Fruit fly (Drosophila melanogaster) whole organism, embryonic: ENCODE measurements around the gene PIG-C.

ENCODE experiments used
- Antp ChIP-seq: fragments of 200-800 bp; sonication (Bioruptor generic); optimal IDR thresholded peaks from 3 replicates; lab custom pipeline; 2016; ENCODE audit warnings: missing biosample characterization, missing genetic modification characterization
- B-H1 ChIP-seq: fragments of 200-800 bp; sonication (Bioruptor generic); IDR thresholded peaks from 3 replicates; pipeline ENCODE4 v1.3.6; 2022; ENCODE audit warnings: missing biosample characterization, missing genetic modification characterization
- Bgb ChIP-seq: fragments of 200-800 bp; sonication (Bioruptor generic); IDR thresholded peaks from 2 replicates; pipeline ENCODE4 v1.3.6; 2022; ENCODE audit warnings: missing biosample characterization, missing genetic modification characterization; ENCODE audit not compliant: partially characterized antibody
- CG10274 ChIP-seq: fragments of 200-800 bp; sonication (Bioruptor generic); optimal IDR thresholded peaks from 3 replicates; lab custom pipeline; 2017; ENCODE audit warnings: missing biosample characterization, mild to moderate bottlenecking, missing genetic modification characterization
- CG10959 ChIP-seq: fragments of 200-800 bp; sonication (Bioruptor generic); IDR thresholded peaks from 2 replicates; pipeline ENCODE4 v1.3.6; 2022; ENCODE audit warnings: missing biosample characterization, missing genetic modification characterization
- CG11398 ChIP-seq: fragments of 200-800 bp; sonication (Bioruptor generic); optimal IDR thresholded peaks from 2 replicates; lab custom pipeline; 2016; ENCODE audit warnings: missing biosample characterization, missing genetic modification characterization
- CG12219 ChIP-seq: fragments of 200-800 bp; sonication (Bioruptor generic); optimal IDR thresholded peaks from 3 replicates; lab custom pipeline; 2018; ENCODE audit warnings: missing biosample characterization, mild to moderate bottlenecking, missing genetic modification characterization
- CG15696 ChIP-seq: fragments of 200-800 bp; sonication (Bioruptor generic); optimal IDR thresholded peaks from 2 replicates; lab custom pipeline; 2019; ENCODE audit warnings: missing biosample characterization, mild to moderate bottlenecking, missing genetic modification characterization, moderate library complexity
- CG1603 ChIP-seq: fragments of 200-800 bp; sonication (Bioruptor generic); optimal IDR thresholded peaks from 2 replicates; lab custom pipeline; 2019; ENCODE audit warnings: missing biosample characterization, mild to moderate bottlenecking, missing genetic modification characterization, moderate library complexity
- CG17359 ChIP-seq: fragments of 200-800 bp; sonication (Bioruptor generic); optimal IDR thresholded peaks from 3 replicates; lab custom pipeline; 2018; ENCODE audit warnings: missing biosample characterization, mild to moderate bottlenecking, missing genetic modification characterization, moderate library complexity
- CG18619 ChIP-seq: fragments of 200-800 bp; sonication (Bioruptor generic); optimal IDR thresholded peaks from 3 replicates; lab custom pipeline; 2017; ENCODE audit warnings: missing biosample characterization, mild to moderate bottlenecking, missing genetic modification characterization
- CG2129 ChIP-seq: fragments of 200-800 bp; sonication (Bioruptor generic); IDR thresholded peaks from 2 replicates; pipeline ENCODE4 v1.3.6; 2022; ENCODE audit warnings: missing biosample characterization, missing genetic modification characterization; ENCODE audit not compliant: partially characterized antibody
- CG2712 ChIP-seq: fragments of 200-800 bp; optimal IDR thresholded peaks from 3 replicates; lab custom pipeline; 2019; ENCODE audit warnings: missing biosample characterization, mild to moderate bottlenecking, missing genetic modification characterization, moderate library complexity
- CG30403 ChIP-seq: fragments of 200-800 bp; sonication (Bioruptor generic); optimal IDR thresholded peaks from 3 replicates; lab custom pipeline; 2016; ENCODE audit warnings: missing biosample characterization, missing genetic modification characterization
- CG43689 ChIP-seq: fragments of 200-800 bp; sonication (Bioruptor generic); IDR thresholded peaks from 2 replicates; pipeline ENCODE4 v1.3.6; 2022; ENCODE audit warnings: missing biosample characterization, missing genetic modification characterization
- CG6854 ChIP-seq: fragments of 200-800 bp; sonication (Bioruptor generic); optimal IDR thresholded peaks from 3 replicates; lab custom pipeline; 2017; ENCODE audit warnings: missing biosample characterization, mild to moderate bottlenecking, missing genetic modification characterization
- CHES-1-like ChIP-seq: fragments of 200-800 bp; sonication (Bioruptor generic); optimal IDR thresholded peaks from 2 replicates; lab custom pipeline; 2016; ENCODE audit warnings: missing biosample characterization, missing genetic modification characterization
- Camta ChIP-seq: fragments of 200-800 bp; sonication (Bioruptor generic); optimal IDR thresholded peaks from 2 replicates; lab custom pipeline; 2016; ENCODE audit warnings: missing biosample characterization, missing genetic modification characterization
- CrebB ChIP-seq: fragments of 200-800 bp; sonication (Bioruptor generic); optimal IDR thresholded peaks from 3 replicates; lab custom pipeline; 2018; ENCODE audit warnings: missing biosample characterization, mild to moderate bottlenecking, missing genetic modification characterization
- Dip2 ChIP-seq: fragments of 200-800 bp; sonication (Bioruptor generic); IDR thresholded peaks from 2 replicates; pipeline ENCODE4 v1.3.6; 2022; ENCODE audit warnings: missing biosample characterization, missing genetic modification characterization
- E2f2 ChIP-seq: fragments of 200-800 bp; sonication (Bioruptor generic); IDR thresholded peaks from 2 replicates; pipeline ENCODE4 v1.3.6; 2022; ENCODE audit warnings: missing biosample characterization, missing genetic modification characterization
- Lim3 ChIP-seq: fragments of 200-800 bp; sonication (Bioruptor generic); IDR thresholded peaks from 2 replicates; pipeline ENCODE4 v1.3.6; 2022; ENCODE audit warnings: missing biosample characterization, missing genetic modification characterization
- Ptx1 ChIP-seq: fragments of 200-800 bp; sonication (Bioruptor generic); IDR thresholded peaks from 2 replicates; pipeline ENCODE4 v1.3.6; 2022; ENCODE audit warnings: missing biosample characterization, missing genetic modification characterization
- Rx ChIP-seq: fragments of 200-800 bp; sonication (Bioruptor generic); IDR thresholded peaks from 2 replicates; pipeline ENCODE4 v1.3.6; 2022; ENCODE audit warnings: missing biosample characterization, missing genetic modification characterization
- az2 ChIP-seq: fragments of 200-800 bp; sonication (Bioruptor generic); optimal IDR thresholded peaks from 3 replicates; lab custom pipeline; 2016; ENCODE audit warnings: missing biosample characterization, missing genetic modification characterization
- br ChIP-seq: fragments of >200 bp; optimal IDR thresholded peaks from 2 replicates; lab custom pipeline; 2017
- chm ChIP-seq: fragments of 200-800 bp; sonication (Bioruptor generic); IDR thresholded peaks from 2 replicates; pipeline ENCODE4 v1.3.6; 2022; ENCODE audit warnings: missing biosample characterization, missing genetic modification characterization
- chn ChIP-seq: fragments of 200-800 bp; sonication (Bioruptor generic); optimal IDR thresholded peaks from 2 replicates; lab custom pipeline; 2016; ENCODE audit warnings: missing biosample characterization, missing genetic modification characterization
- fru ChIP-seq: fragments of >200 bp; optimal IDR thresholded peaks from 2 replicates; lab custom pipeline; 2017
- gem ChIP-seq: fragments of 200-800 bp; sonication (Bioruptor generic); optimal IDR thresholded peaks from 2 replicates; lab custom pipeline; 2019; ENCODE audit warnings: missing biosample characterization, mild to moderate bottlenecking, missing genetic modification characterization, moderate library complexity
- ind ChIP-seq: fragments of 200-800 bp; sonication (Bioruptor generic); optimal IDR thresholded peaks from 3 replicates; lab custom pipeline; 2016; ENCODE audit warnings: missing biosample characterization, missing genetic modification characterization
- insv ChIP-seq, 2 experiments: fragments of 200-800 bp; sonication (Bioruptor generic); optimal IDR thresholded peaks; 3 replicates each; lab custom pipeline; 2016 to 2018; ENCODE audit warnings: missing biosample characterization in 2 of 2, missing genetic modification characterization in 2 of 2
- lbe ChIP-seq: fragments of 200-800 bp; sonication (Bioruptor generic); optimal IDR thresholded peaks from 2 replicates; lab custom pipeline; 2016; ENCODE audit warnings: missing biosample characterization, mild to moderate bottlenecking, missing genetic modification characterization
- mam ChIP-seq: fragments of 200-800 bp; sonication (Bioruptor generic); optimal IDR thresholded peaks from 3 replicates; lab custom pipeline; 2016; ENCODE audit warnings: missing biosample characterization, missing genetic modification characterization
- nau ChIP-seq: fragments of 200-800 bp; sonication (Bioruptor generic); optimal IDR thresholded peaks from 3 replicates; lab custom pipeline; 2017; ENCODE audit warnings: missing biosample characterization, mild to moderate bottlenecking, missing genetic modification characterization, missing genetic modification reagents
- nerfin-2 ChIP-seq: fragments of 200-800 bp; sonication (Bioruptor generic); IDR thresholded peaks from 2 replicates; pipeline ENCODE4 v1.3.6; 2022; ENCODE audit warnings: missing biosample characterization, missing genetic modification characterization; ENCODE audit not compliant: partially characterized antibody
- onecut ChIP-seq: fragments of 200-800 bp; sonication (Bioruptor generic); IDR thresholded peaks from 2 replicates; pipeline ENCODE4 v1.3.6; 2022; ENCODE audit warnings: missing biosample characterization, missing genetic modification characterization
- pb ChIP-seq: fragments of 200-800 bp; sonication (Bioruptor generic); optimal IDR thresholded peaks from 3 replicates; lab custom pipeline; 2016; ENCODE audit warnings: missing biosample characterization, missing genetic modification characterization
- phol ChIP-seq: fragments of 200-800 bp; sonication (Bioruptor generic); optimal IDR thresholded peaks from 3 replicates; lab custom pipeline; 2018; ENCODE audit warnings: missing biosample characterization, mild to moderate bottlenecking, missing genetic modification characterization, moderate library complexity
- prd ChIP-seq, 3 experiments: fragments of >200 bp in 2 of 3; fragments of 200-800 bp in 1 of 3; sonication (Bioruptor generic) in 1 of 3; optimal IDR thresholded peaks in 2 of 3; IDR thresholded peaks in 1 of 3; 2 replicates in 2 of 3; 3 replicates in 1 of 3; pipeline versions ENCODE4 v1.3.6 to Lab custom; 2017 to 2022; ENCODE audit warnings: missing biosample characterization in 1 of 3, missing genetic modification characterization in 1 of 3
- pzg ChIP-seq: fragments of 200-800 bp; sonication (Bioruptor generic); optimal IDR thresholded peaks from 3 replicates; lab custom pipeline; 2018; ENCODE audit warnings: missing biosample characterization, mild to moderate bottlenecking, missing genetic modification characterization, moderate library complexity
- seq ChIP-seq: fragments of 200-800 bp; sonication (Bioruptor generic); IDR thresholded peaks from 2 replicates; pipeline ENCODE4 v1.3.6; 2022; ENCODE audit warnings: missing biosample characterization, missing genetic modification characterization
- sob ChIP-seq: fragments of 200-800 bp; sonication (Bioruptor generic); IDR thresholded peaks from 2 replicates; pipeline ENCODE4 v1.3.6; 2022; ENCODE audit warnings: missing biosample characterization, missing genetic modification characterization
- stwl ChIP-seq: fragments of 200-800 bp; sonication (Bioruptor generic); optimal IDR thresholded peaks from 3 replicates; lab custom pipeline; 2018; ENCODE audit warnings: missing biosample characterization, mild to moderate bottlenecking, missing genetic modification characterization, moderate library complexity
- sug ChIP-seq: fragments of 200-800 bp; optimal IDR thresholded peaks from 2 replicates; lab custom pipeline; 2019; ENCODE audit warnings: missing biosample characterization, mild to moderate bottlenecking, missing genetic modification characterization, moderate library complexity
- toy ChIP-seq: fragments of 200-800 bp; sonication (Bioruptor generic); IDR thresholded peaks from 2 replicates; pipeline ENCODE4 v1.3.6; 2022; ENCODE audit warnings: missing biosample characterization, missing genetic modification characterization
- ttk ChIP-seq: fragments of 200-800 bp; sonication (Bioruptor generic); IDR thresholded peaks from 2 replicates; pipeline ENCODE4 v2.1.2; 2022; ENCODE audit warnings: missing biosample characterization, missing genetic modification characterization
- vvl ChIP-seq: fragments of 200-800 bp; sonication (Bioruptor generic); IDR thresholded peaks from 2 replicates; pipeline ENCODE4 v1.3.6; 2022; ENCODE audit warnings: missing biosample characterization, missing genetic modification characterization
- yki ChIP-seq: fragments of >200 bp; optimal IDR thresholded peaks from 3 replicates; lab custom pipeline; 2018
- zen ChIP-seq: fragments of 200-800 bp; sonication (Bioruptor generic); optimal IDR thresholded peaks from 3 replicates; lab custom pipeline; 2018; ENCODE audit warnings: missing biosample characterization, mild to moderate bottlenecking, missing genetic modification characterization, moderate library complexity
- zf30C ChIP-seq: fragments of 200-800 bp; sonication (Bioruptor generic); optimal IDR thresholded peaks from 3 replicates; lab custom pipeline; 2018; ENCODE audit warnings: missing biosample characterization, mild to moderate bottlenecking, missing genetic modification characterization

Gene PIG-C

DNA sequence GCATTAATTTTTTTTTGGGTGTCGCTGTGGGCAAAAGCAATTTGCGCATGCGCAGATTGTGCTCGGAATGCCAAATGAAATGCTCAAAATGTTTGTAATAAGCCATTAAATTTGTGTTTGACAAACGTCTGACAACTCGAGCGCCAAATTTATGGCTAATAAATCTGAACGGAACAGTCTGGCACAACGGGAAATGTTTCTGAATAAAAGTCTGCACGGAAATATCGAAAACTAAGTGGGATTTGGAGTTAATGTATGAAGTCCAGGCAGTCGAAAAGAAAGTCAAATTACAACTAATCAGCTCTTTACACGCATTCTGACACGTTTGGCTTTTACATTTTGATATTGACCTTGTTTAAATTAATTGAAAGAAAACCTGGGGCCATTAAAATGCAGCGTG, 27.9 kb downstream of the PIG-C start, which contains the start of gene CG12009:
CG12009 (plus strand) TSS at position 301 of the 400 bp plus-strand sequence.
- no peak for TF ChIP-seq fru
- no peak for TF ChIP-seq seq (GFP tag; lab: Robert Waterston, UW)
- TF ChIP-seq CG10274 (GFP tag; lab: Kevin White, UChicago): no peak
- TF ChIP-seq ind (GFP tag; lab: Kevin White, UChicago): no peak
- no peak for TF ChIP-seq CG17359 (tag; lab: Kevin White, UChicago)
- no peak for TF ChIP-seq CG10959 (GFP tag; lab: Robert Waterston, UW)
- TF ChIP-seq CG18619: no peak
- TF ChIP-seq yki (lab: Kevin White, UChicago): no peak
- no peak for TF ChIP-seq CHES-1-like (GFP tag; lab: Kevin White, UChicago)
- no peak for TF ChIP-seq gem (tag; lab: Kevin White, UChicago)
- no peak for TF ChIP-seq br
- TF ChIP-seq chn (GFP tag; lab: Kevin White, UChicago): no peak
- TF ChIP-seq az2: no peak
- no peak for TF ChIP-seq CG30403 (GFP tag; lab: Kevin White, UChicago)
- TF ChIP-seq CG43689 (GFP tag; lab: Robert Waterston, UW): no peak
- no peak for TF ChIP-seq mam (GFP tag; lab: Kevin White, UChicago)
- TF ChIP-seq nau (GFP tag; lab: Kevin White, UChicago): no peak
- no peak for TF ChIP-seq lbe (GFP tag; lab: Kevin White, UChicago)

DNA sequence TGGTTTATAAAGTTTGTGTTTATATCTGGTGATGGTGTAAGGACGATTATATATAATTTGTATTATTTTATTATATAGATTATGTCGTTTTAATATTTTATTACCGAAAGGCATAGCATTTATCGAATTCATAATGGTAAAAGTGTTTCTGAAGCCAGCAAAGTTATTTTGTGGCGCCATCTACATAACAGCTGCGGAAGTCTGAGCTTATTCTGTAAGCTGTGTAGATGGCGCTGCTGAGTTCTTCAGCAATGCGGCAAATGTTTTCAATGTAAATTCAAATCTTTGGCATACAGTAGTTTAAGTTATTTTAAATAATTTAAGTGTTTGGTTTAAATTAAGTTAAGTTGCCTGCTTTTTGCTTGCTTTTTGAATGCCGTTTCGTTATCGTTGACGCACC, 30.6 kb downstream of the PIG-C start:
- TF ChIP-seq gem (tag; lab: Kevin White, UChicago) (no peak), CG1603 (no peak), CG12219 (GFP tag; lab: Kevin White, UChicago) (no peak), B-H1 (GFP tag; lab: Robert Waterston, UW) (no peak; the same call in 2 of the 3 replicates), Dip2 (GFP tag; lab: Robert Waterston, UW) (peak; percentile 94), Lim3 (GFP tag; lab: Robert Waterston, UW) (no peak), stwl (peak; percentile 74), zen (tag; lab: Kevin White, UChicago) (no peak), toy (no peak), phol (tag; lab: Kevin White, UChicago) (peak; percentile 21), chm (no peak), Camta (GFP tag; lab: Kevin White, UChicago) (no peak), Antp (GFP tag; lab: Kevin White, UChicago) (no peak), onecut (peak; percentile 46), CG2712 (tag; lab: Kevin White, UChicago) (peak; percentile 49), Bgb (0 out of 2 replicates have a peak, but pooled peaks have one; percentile 33), pb (GFP tag; lab: Kevin White, UChicago) (no peak), prd (optimal IDR thresholded peaks at IDR 0.05; lab: Kevin White, UChicago) (no peak), prd (GFP tag; IDR thresholded peaks at IDR 0.05; lab: Robert Waterston, UW) (peak; percentile 53; the same call in 2 of the 3 replicates), sug (tag; lab: Kevin White, UChicago) (no peak), Rx (GFP tag; lab: Robert Waterston, UW) (no peak), CG2129 (no peak), pzg (GFP tag; lab: Kevin White, UChicago) (no peak), CrebB (tag; lab: Kevin White, UChicago) (no peak), Ptx1 (peak; percentile 60), CG10959 (GFP tag; lab: Robert Waterston, UW) (peak; percentile 44), E2f2 (GFP tag; lab: Robert Waterston, UW) (peak; percentile 76), CG15696 (tag; lab: Kevin White, UChicago) (peak; percentile 18), ttk (GFP tag; lab: Robert Waterston, UW) (peak; percentile 44), sob (peak; percentile 53; the same call in 1 of the 2 replicates), insv (GFP tag; optimal IDR thresholded peaks at IDR 0.05; lab: Kevin White, UChicago) (no peak), vvl (GFP tag; lab: Robert Waterston, UW) (peak; percentile 22; the same call in 1 of the 2 replicates), CG6854 (no peak), zf30C (GFP tag; lab: Kevin White, UChicago) (no peak), nerfin-2 (GFP tag; lab: Robert Waterston, UW) (no peak), CG11398 (GFP tag; lab: Kevin White, UChicago) (no peak)
